Fruit fly (Drosophila melanogaster) whole organism, prepupa: ENCODE results near the gene dah.
A peak's percentile ranks its signal among the peaks of the same experiment; 100 is the strongest.

ENCODE experiments used
- CG10631 ChIP-seq: fragments of 200-800 bp; sonication (Bioruptor generic); optimal IDR thresholded peaks from 2 replicates; lab custom pipeline; 2016; ENCODE audit warnings: missing biosample characterization, missing genetic modification characterization
- CG11294 ChIP-seq: fragments of 200-800 bp; sonication (Bioruptor generic); IDR thresholded peaks from 2 replicates; pipeline ENCODE4 v1.3.6; 2022; ENCODE audit warnings: missing biosample characterization, missing genetic modification characterization
- CG15336 ChIP-seq: fragments of 200-800 bp; sonication (Bioruptor generic); IDR thresholded peaks from 2 replicates; pipeline ENCODE4 v1.3.6; 2022; ENCODE audit warnings: missing biosample characterization, missing genetic modification characterization
- CG3032 ChIP-seq: fragments of 200-800 bp; optimal IDR thresholded peaks from 2 replicates; lab custom pipeline; 2019; ENCODE audit warnings: missing biosample characterization, mild to moderate bottlenecking, missing genetic modification characterization, moderate library complexity
- CG31627 ChIP-seq: fragments of 200-800 bp; sonication (Bioruptor generic); optimal IDR thresholded peaks from 3 replicates; lab custom pipeline; 2016; ENCODE audit warnings: missing biosample characterization, missing genetic modification characterization
- CG34406 ChIP-seq: fragments of 200-800 bp; sonication (Bioruptor generic); optimal IDR thresholded peaks from 3 replicates; lab custom pipeline; 2016; ENCODE audit warnings: missing biosample characterization, missing genetic modification characterization
- CG3919 ChIP-seq: fragments of 200-800 bp; sonication (Bioruptor generic); optimal IDR thresholded peaks from 3 replicates; lab custom pipeline; 2016; ENCODE audit warnings: missing biosample characterization, missing genetic modification characterization
- CG4318 ChIP-seq: fragments of 200-800 bp; sonication (Bioruptor generic); optimal IDR thresholded peaks from 3 replicates; lab custom pipeline; 2017; ENCODE audit warnings: missing biosample characterization, mild to moderate bottlenecking, missing genetic modification characterization
- CG6163 ChIP-seq: fragments of 200-800 bp; sonication (Bioruptor generic); IDR thresholded peaks from 3 replicates; pipeline ENCODE4 v1.3.6; 2022; ENCODE audit warnings: missing biosample characterization, missing genetic modification characterization
- CG6276 ChIP-seq: fragments of 200-800 bp; sonication (Bioruptor generic); optimal IDR thresholded peaks from 2 replicates; lab custom pipeline; 2017; ENCODE audit warnings: missing biosample characterization, mild to moderate bottlenecking, missing genetic modification characterization
- CG6792 ChIP-seq: fragments of 200-800 bp; sonication (Bioruptor generic); optimal IDR thresholded peaks from 3 replicates; lab custom pipeline; 2016; ENCODE audit warnings: missing biosample characterization, missing genetic modification characterization
- CG6808 ChIP-seq: fragments of 200-800 bp; sonication (Bioruptor generic); optimal IDR thresholded peaks from 3 replicates; lab custom pipeline; 2017; ENCODE audit warnings: missing biosample characterization, missing genetic modification characterization, mild to moderate bottlenecking, moderate library complexity, missing genetic modification reagents
- CG7368 ChIP-seq: fragments of 200-800 bp; sonication (Bioruptor generic); optimal IDR thresholded peaks from 3 replicates; lab custom pipeline; 2016; ENCODE audit warnings: missing biosample characterization, missing genetic modification characterization
- CG8119 ChIP-seq: fragments of 200-800 bp; sonication (Bioruptor generic); IDR thresholded peaks from 3 replicates; pipeline ENCODE4 v1.3.6; 2022; ENCODE audit warnings: missing biosample characterization, missing genetic modification characterization
- CG8319 ChIP-seq: fragments of 200-800 bp; sonication (Bioruptor generic); optimal IDR thresholded peaks from 3 replicates; lab custom pipeline; 2016; ENCODE audit warnings: missing biosample characterization, missing genetic modification characterization
- CG9139 ChIP-seq: fragments of 200-800 bp; sonication (Bioruptor generic); optimal IDR thresholded peaks from 3 replicates; lab custom pipeline; 2017; ENCODE audit warnings: missing biosample characterization, mild to moderate bottlenecking, missing genetic modification characterization
- Eip75B ChIP-seq: fragments of 200-800 bp; sonication (Bioruptor generic); optimal IDR thresholded peaks from 3 replicates; lab custom pipeline; 2016; ENCODE audit warnings: missing biosample characterization, missing genetic modification characterization
- Eip78C ChIP-seq: fragments of 200-800 bp; sonication (Bioruptor generic); peaks from one replicate; lab custom pipeline; 2016; ENCODE audit warnings: missing biosample characterization, missing genetic modification characterization
- Eip93F ChIP-seq: fragments of 200-800 bp; sonication (Bioruptor generic); optimal IDR thresholded peaks from 2 replicates; lab custom pipeline; 2016; ENCODE audit warnings: missing biosample characterization, mild to moderate bottlenecking, missing genetic modification characterization
- Gug ChIP-seq: fragments of 200-800 bp; sonication (Bioruptor generic); IDR thresholded peaks from 2 replicates; pipeline ENCODE4 v1.3.6; 2022; ENCODE audit warnings: missing biosample characterization, missing genetic modification characterization
- Hr38 ChIP-seq: sonication (Bioruptor generic); optimal IDR thresholded peaks from 2 replicates; lab custom pipeline; 2016; ENCODE audit warnings: missing biosample characterization, missing genetic modification characterization
- Hr39 ChIP-seq: fragments of 200-800 bp; sonication (Bioruptor generic); optimal IDR thresholded peaks from 2 replicates; lab custom pipeline; 2016; ENCODE audit warnings: missing biosample characterization, missing genetic modification characterization
- Lpt ChIP-seq: fragments of 200-800 bp; sonication (Bioruptor generic); optimal IDR thresholded peaks from 3 replicates; lab custom pipeline; 2016; ENCODE audit warnings: missing biosample characterization, missing genetic modification characterization
- Met ChIP-seq: fragments of 200-800 bp; sonication (Bioruptor generic); optimal IDR thresholded peaks from 3 replicates; lab custom pipeline; 2016; ENCODE audit warnings: missing biosample characterization, missing genetic modification characterization
- Smox ChIP-seq: fragments of 200-800 bp; sonication (Bioruptor generic); optimal IDR thresholded peaks from 3 replicates; lab custom pipeline; 2016; ENCODE audit warnings: missing biosample characterization, missing genetic modification characterization
- Sox14 ChIP-seq: fragments of 200-800 bp; sonication (Bioruptor generic); optimal IDR thresholded peaks from 3 replicates; lab custom pipeline; 2016; ENCODE audit warnings: missing biosample characterization, missing genetic modification characterization
- achi ChIP-seq: fragments of 200-800 bp; sonication (Bioruptor generic); optimal IDR thresholded peaks from 3 replicates; lab custom pipeline; 2016; ENCODE audit warnings: missing biosample characterization, missing genetic modification characterization
- cyc ChIP-seq: fragments of 200-800 bp; sonication (Bioruptor generic); optimal IDR thresholded peaks from 3 replicates; lab custom pipeline; 2016; ENCODE audit warnings: missing biosample characterization, missing genetic modification characterization
- dac ChIP-seq: fragments of 200-800 bp; sonication (Bioruptor generic); optimal IDR thresholded peaks from 2 replicates; lab custom pipeline; 2017; ENCODE audit warnings: missing biosample characterization, mild to moderate bottlenecking, missing genetic modification characterization
- dsx ChIP-seq: fragments of 200-800 bp; optimal IDR thresholded peaks from 3 replicates; lab custom pipeline; 2019; ENCODE audit warnings: missing biosample characterization, mild to moderate bottlenecking, missing genetic modification characterization, moderate library complexity; ENCODE audit not compliant: poor library complexity, severe bottlenecking
- eg ChIP-seq: fragments of 200-800 bp; sonication (Bioruptor generic); IDR thresholded peaks from 3 replicates; pipeline ENCODE4 v1.3.6; 2022; ENCODE audit warnings: missing biosample characterization, missing genetic modification characterization
- esn ChIP-seq: fragments of 200-800 bp; sonication (Bioruptor generic); optimal IDR thresholded peaks from 2 replicates; lab custom pipeline; 2016; ENCODE audit warnings: missing biosample characterization, mild to moderate bottlenecking, missing genetic modification characterization, moderate library complexity
- fd85E ChIP-seq: fragments of 200-800 bp; sonication (Bioruptor generic); optimal IDR thresholded peaks from 3 replicates; lab custom pipeline; 2016; ENCODE audit warnings: missing biosample characterization, missing genetic modification characterization
- fkh ChIP-seq: fragments of 200-800 bp; sonication (Bioruptor generic); optimal IDR thresholded peaks from 3 replicates; lab custom pipeline; 2017; ENCODE audit warnings: missing biosample characterization, mild to moderate bottlenecking, missing genetic modification characterization, moderate library complexity
- lz ChIP-seq: fragments of 200-800 bp; sonication (Bioruptor generic); optimal IDR thresholded peaks from 3 replicates; lab custom pipeline; 2016; ENCODE audit warnings: missing biosample characterization, missing genetic modification characterization
- net ChIP-seq: fragments of 200-800 bp; sonication (Bioruptor generic); optimal IDR thresholded peaks from 3 replicates; lab custom pipeline; 2016; ENCODE audit warnings: missing biosample characterization, missing genetic modification characterization
- salr ChIP-seq, 2 experiments: fragments of 200-800 bp; sonication (Bioruptor generic); optimal IDR thresholded peaks; 3 replicates each; lab custom pipeline; 2016 to 2018; ENCODE audit warnings: missing biosample characterization in 2 of 2, missing genetic modification characterization in 2 of 2, mild to moderate bottlenecking in 1 of 2
- spab ChIP-seq: fragments of 200-800 bp; sonication (Bioruptor generic); optimal IDR thresholded peaks from 2 replicates; lab custom pipeline; 2017; ENCODE audit warnings: missing biosample characterization, mild to moderate bottlenecking, missing genetic modification characterization, missing genetic modification reagents
- ss ChIP-seq, 2 experiments: fragments of 200-800 bp; sonication (Bioruptor generic); optimal IDR thresholded peaks; 2 replicates in 1 of 2; 3 replicates in 1 of 2; lab custom pipeline; 2017 to 2018; ENCODE audit warnings: mild to moderate bottlenecking in 2 of 2, missing biosample characterization in 2 of 2, missing genetic modification characterization in 2 of 2, moderate library complexity in 1 of 2
- svp ChIP-seq: fragments of 200-800 bp; sonication (Bioruptor generic); peaks from one replicate; lab custom pipeline; 2016; ENCODE audit warnings: missing biosample characterization, missing genetic modification characterization
- topi ChIP-seq: fragments of 200-800 bp; sonication (Bioruptor generic); optimal IDR thresholded peaks from 3 replicates; lab custom pipeline; 2016; ENCODE audit warnings: missing biosample characterization, missing genetic modification characterization
- vri ChIP-seq: fragments of 200-800 bp; sonication (Bioruptor generic); optimal IDR thresholded peaks from 3 replicates; lab custom pipeline; 2016; ENCODE audit warnings: missing biosample characterization, mild to moderate bottlenecking, missing genetic modification characterization

dah gene

dm6 chrX:15323302-15323880 is 4.8 kb upstream of the dah start (continued):
- peak; percentile 96 for TF ChIP-seq svp (GFP tag; lab: Kevin White, UChicago)
- peak; percentile 35 for TF ChIP-seq dsx (GFP tag; lab: Kevin White, UChicago)
- peak; percentile 89 for TF ChIP-seq CG3919 (GFP tag; lab: Kevin White, UChicago)
- TF ChIP-seq spab (GFP tag; lab: Kevin White, UChicago): peak; percentile 54
- TF ChIP-seq CG6792 (GFP tag; lab: Kevin White, UChicago): peak; percentile 81
- no peak for TF ChIP-seq Hr38 (GFP tag; lab: Kevin White, UChicago)
- peak; percentile 62 for TF ChIP-seq achi
- peak; percentile 90 for TF ChIP-seq net (GFP tag; lab: Kevin White, UChicago)
- TF ChIP-seq CG11294 (GFP tag; lab: Robert Waterston, UW): peak; percentile 68
- peak; percentile 77 for TF ChIP-seq dac (GFP tag; lab: Kevin White, UChicago)
- peak; percentile 48 to 57 for TF ChIP-seq salr (GFP tag; optimal IDR thresholded peaks at IDR 0.05; lab: Kevin White, UChicago)
- TF ChIP-seq Eip93F (GFP tag; lab: Kevin White, UChicago): peak; percentile 68
- TF ChIP-seq Smox: peak; percentile 76
- TF ChIP-seq Sox14 (GFP tag; lab: Kevin White, UChicago): peak; percentile 87
- TF ChIP-seq CG15336 (GFP tag; lab: Robert Waterston, UW): peak; percentile 78
- TF ChIP-seq CG31627 (GFP tag; lab: Kevin White, UChicago): peak; percentile 84
- TF ChIP-seq vri (GFP tag; lab: Kevin White, UChicago): peak; percentile 92
- peak; percentile 62 for TF ChIP-seq CG8119 (GFP tag; lab: Robert Waterston, UW)
- peak; percentile 64 for TF ChIP-seq Lpt (GFP tag; lab: Kevin White, UChicago)
- peak; percentile 65 for TF ChIP-seq CG6808 (GFP tag; lab: Kevin White, UChicago)
- peak; percentile 25 for TF ChIP-seq fd85E
- TF ChIP-seq, all 60 proteins: peak for 56

DNA sequence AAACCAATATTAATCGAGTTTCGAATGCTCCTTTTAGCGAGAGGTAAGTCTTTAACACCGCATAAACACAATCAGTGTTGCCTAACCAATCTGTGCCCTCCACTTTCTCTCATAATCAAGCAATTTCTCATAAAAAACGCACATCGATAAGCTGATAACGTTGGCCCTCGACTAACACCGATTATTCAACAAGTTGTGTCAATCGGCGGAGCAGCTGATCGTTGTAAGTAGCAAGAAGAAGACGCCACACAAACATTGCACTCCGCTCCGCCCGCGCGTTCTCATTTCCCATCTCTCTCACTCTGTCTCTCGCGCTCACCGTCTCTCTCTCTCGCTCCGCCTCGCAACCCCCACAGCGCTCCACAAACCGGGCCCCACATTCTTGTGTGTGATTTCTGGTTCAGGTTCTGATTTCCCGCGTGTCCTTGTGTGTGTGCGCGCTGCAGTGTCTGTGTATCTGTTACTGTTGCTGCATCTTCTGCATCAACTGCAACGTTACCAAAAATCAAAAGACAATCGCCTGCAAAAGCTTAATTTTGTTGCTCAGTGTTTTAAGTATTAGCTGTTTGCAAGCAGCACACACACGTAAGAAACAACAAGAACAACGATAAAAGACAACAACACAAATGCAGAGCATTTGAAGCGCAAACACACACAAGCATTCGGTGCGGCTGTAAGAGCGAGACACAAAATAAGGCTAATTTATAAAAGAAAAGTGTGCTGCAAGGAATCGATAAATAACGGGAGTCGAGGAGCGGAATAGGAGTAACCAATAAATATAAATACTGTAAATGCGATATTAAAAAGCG is 5.1 kb downstream of the dah start, which contains the start of the genes CG9114 and HDAC6:
Gene CG9114 (minus strand): TSS at position 89 of the 809 bp plus-strand sequence.
Gene HDAC6 (plus strand): TSS at position 245 of the 809 bp plus-strand sequence.
- TF ChIP-seq CG6792 (GFP tag; lab: Kevin White, UChicago) (peak; percentile 12), achi (no peak), Sox14 (GFP tag; lab: Kevin White, UChicago) (peak; percentile 35), topi (GFP tag; lab: Kevin White, UChicago) (peak; percentile 12), cyc (no peak), CG7368 (GFP tag; lab: Kevin White, UChicago) (peak; percentile 0), eg (GFP tag; lab: Robert Waterston, UW) (peak; percentile 38; the same call in 1 of the 3 replicates), net (GFP tag; lab: Kevin White, UChicago) (peak; percentile 19), Eip78C (peak; percentile 59), CG6276 (GFP tag; lab: Kevin White, UChicago) (no peak), lz (GFP tag; lab: Kevin White, UChicago) (peak; percentile 10), Met (GFP tag; lab: Kevin White, UChicago) (no peak), CG9139 (GFP tag; lab: Kevin White, UChicago) (no peak), esn (peak; percentile 15), svp (GFP tag; lab: Kevin White, UChicago) (peak; percentile 84), CG34406 (GFP tag; lab: Kevin White, UChicago) (peak; percentile 3), Lpt (GFP tag; lab: Kevin White, UChicago) (peak; percentile 31), CG8119 (GFP tag; lab: Robert Waterston, UW) (no peak), salr (GFP tag; optimal IDR thresholded peaks at IDR 0.05; lab: Kevin White, UChicago) (no peak), fkh (GFP tag; lab: Kevin White, UChicago) (peak; percentile 68), Gug (GFP tag; lab: Robert Waterston, UW) (0 out of 2 replicates have a peak, but pooled peaks have one; percentile 13), dsx (GFP tag; lab: Kevin White, UChicago) (peak; percentile 51), Smox (no peak), Eip75B (peak; percentile 40), ss (GFP tag; optimal IDR thresholded peaks at IDR 0.05; lab: Kevin White, UChicago) (peak; percentile 3 to 9), Hr39 (GFP tag; lab: Kevin White, UChicago) (no peak), CG6163 (peak; percentile 53; the same call in 1 of the 3 replicates), CG6808 (GFP tag; lab: Kevin White, UChicago) (no peak), CG11294 (GFP tag; lab: Robert Waterston, UW) (no peak), CG10631 (no peak), CG8319 (GFP tag; lab: Kevin White, UChicago) (no peak), CG3032 (tag; lab: Kevin White, UChicago) (no peak), CG4318 (GFP tag; lab: Kevin White, UChicago) (no peak), Eip93F (GFP tag; lab: Kevin White, UChicago) (no peak), fd85E (no peak), CG3919 (GFP tag; lab: Kevin White, UChicago) (peak; percentile 27)
